Fruit fly (Drosophila melanogaster): ENCODE results near the gene SmB.

The SmB gene

DNA sequence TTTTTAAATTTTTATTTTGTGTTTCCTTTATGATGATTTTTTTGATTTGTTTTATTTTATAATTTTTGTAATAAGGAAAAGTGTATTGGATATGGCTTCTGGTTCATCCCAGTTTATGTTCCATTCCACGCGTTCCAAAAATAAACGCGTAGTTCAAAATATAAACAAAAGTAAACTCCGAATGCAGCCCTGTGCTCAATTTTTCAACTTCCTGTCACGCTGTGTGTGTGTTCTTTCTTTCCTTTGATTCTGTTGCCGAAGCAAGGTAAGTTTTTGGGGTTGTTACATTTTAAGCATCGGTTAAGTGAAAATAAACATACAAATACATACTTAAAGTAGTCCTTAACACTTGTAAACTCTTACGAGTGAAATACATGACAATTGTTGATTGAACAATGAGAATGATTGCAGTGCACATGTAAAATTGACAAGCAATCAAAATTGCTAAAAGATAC lies 18.3 kb downstream of the SmB start, which contains the start of the genes Ip259 and RpS27A (continued):
- TF ChIP-seq CG18476 (GFP tag; optimal IDR thresholded peaks at IDR 0.05): peak; percentile 42
- TF ChIP-seq Ptx1 (GFP tag; IDR thresholded peaks at IDR 0.05): peak; percentile 71; the same call in 1 of the 2 replicates
- no peak for TF ChIP-seq Doc2 (GFP tag; IDR thresholded peaks at IDR 0.05)
- TF ChIP-seq CG31224 (GFP tag; IDR thresholded peaks at IDR 0.05): peak; percentile 62
- TF ChIP-seq Pdp1 (GFP tag; optimal IDR thresholded peaks at IDR 0.05): peak; percentile 32 to 46
- TF ChIP-seq CG6765 (GFP tag; optimal IDR thresholded peaks at IDR 0.05): peak; percentile 86
- no peak for TF ChIP-seq inv (GFP tag; IDR thresholded peaks at IDR 0.05; ENCODE audit: partially characterized antibody)
- peak; percentile 48; the same call in 1 of the 2 replicates for TF ChIP-seq MBD-R2 (GFP tag; IDR thresholded peaks at IDR 0.05)
- no peak for TF ChIP-seq Abd-B (GFP tag; optimal IDR thresholded peaks at IDR 0.05)
- peak; percentile 71 for TF ChIP-seq H15 (GFP tag; IDR thresholded peaks at IDR 0.05)
- no peak for TF ChIP-seq Hmr (GFP tag; optimal IDR thresholded peaks at IDR 0.05)
- TF ChIP-seq E2f2 (GFP tag; IDR thresholded peaks at IDR 0.05): peak; percentile 27; the same call in 1 of the 2 replicates
- TF ChIP-seq CG7786 (GFP tag; optimal IDR thresholded peaks at IDR 0.05): peak; percentile 60
- peak; percentile 61 for TF ChIP-seq gro (GFP tag; optimal IDR thresholded peaks at IDR 0.05)
- TF ChIP-seq CG18262 (tag; optimal IDR thresholded peaks at IDR 0.05): peak; percentile 54
- TF ChIP-seq chn (GFP tag; optimal IDR thresholded peaks at IDR 0.05): peak; percentile 37
- no peak for TF ChIP-seq Dip2 (GFP tag; IDR thresholded peaks at IDR 0.05)
- TF ChIP-seq CG4820 (GFP tag; optimal IDR thresholded peaks at IDR 0.05): peak; percentile 45
- TF ChIP-seq CG9437 (GFP tag; optimal IDR thresholded peaks at IDR 0.05): peak; percentile 74
- TF ChIP-seq gfzf (GFP tag; optimal IDR thresholded peaks at IDR 0.05): peak; percentile 2
- peak; percentile 30; the same call in 1 of the 2 replicates for TF ChIP-seq CG42726 (GFP tag; IDR thresholded peaks at IDR 0.05; ENCODE audit: partially characterized antibody)
- TF ChIP-seq Six4 (GFP tag; optimal IDR thresholded peaks at IDR 0.05): peak; percentile 7
- peak; percentile 42 for TF ChIP-seq fd96Cb (tag; optimal IDR thresholded peaks at IDR 0.05)
- peak; percentile 53; the same call in 1 of the 3 replicates for TF ChIP-seq so (GFP tag; IDR thresholded peaks at IDR 0.05)
- peak; percentile 68 for TF ChIP-seq CG18764 (GFP tag; optimal IDR thresholded peaks at IDR 0.05)
- peak; percentile 16; the same call in 1 of the 2 replicates for TF ChIP-seq Bgb (GFP tag; IDR thresholded peaks at IDR 0.05; ENCODE audit: partially characterized antibody)
- peak; percentile 82 for TF ChIP-seq HHEX (GFP tag; optimal IDR thresholded peaks at IDR 0.05)
- TF ChIP-seq Deaf1 (tag; optimal IDR thresholded peaks at IDR 0.05): no peak
- no peak; the same call in 1 of the 2 replicates for TF ChIP-seq Ada2b (GFP tag; IDR thresholded peaks at IDR 0.05)
- TF ChIP-seq Lim3 (GFP tag; IDR thresholded peaks at IDR 0.05): no peak
- TF ChIP-seq tup (GFP tag; optimal IDR thresholded peaks at IDR 0.05): no peak
- peak; percentile 51 for TF ChIP-seq CG6683 (GFP tag; optimal IDR thresholded peaks at IDR 0.05)
- peak; percentile 71 for TF ChIP-seq H2.0 (GFP tag; IDR thresholded peaks at IDR 0.05)
- TF ChIP-seq CG13287 (GFP tag; IDR thresholded peaks at IDR 0.05; ENCODE audit: partially characterized antibody): no peak; the same call in 1 of the 2 replicates
- TF ChIP-seq sd (tag; optimal IDR thresholded peaks at IDR 0.05): no peak
- TF ChIP-seq twi (tag; optimal IDR thresholded peaks at IDR 0.05): peak; percentile 46
- 0 out of 2 replicates have a peak, but pooled peaks have one; percentile 5 for TF ChIP-seq Drgx (GFP tag; IDR thresholded peaks at IDR 0.05)
- peak; percentile 58 for TF ChIP-seq Nf-YB (GFP tag; optimal IDR thresholded peaks at IDR 0.05)
- peak; percentile 56 for TF ChIP-seq CG2875 (GFP tag; optimal IDR thresholded peaks at IDR 0.05)
- no peak; the same call in 1 of the 3 replicates for TF ChIP-seq Mrtf (GFP tag; IDR thresholded peaks at IDR 0.05)
- TF ChIP-seq CG7987 (GFP tag; optimal IDR thresholded peaks at IDR 0.05): peak; percentile 91
- TF ChIP-seq br (optimal IDR thresholded peaks at IDR 0.05): no peak
- peak; percentile 86 for TF ChIP-seq Max (GFP tag; optimal IDR thresholded peaks at IDR 0.05)
- peak; percentile 40 for TF ChIP-seq org-1 (GFP tag; optimal IDR thresholded peaks at IDR 0.05)
- peak; percentile 61; the same call in 1 of the 2 replicates for TF ChIP-seq E2f1 (GFP tag; IDR thresholded peaks at IDR 0.05)
- peak; percentile 92 for TF ChIP-seq ci (GFP tag; IDR thresholded peaks at IDR 0.05)
- no peak for TF ChIP-seq CG7556 (GFP tag; optimal IDR thresholded peaks at IDR 0.05)
- no peak for TF ChIP-seq hkb (optimal IDR thresholded peaks at IDR 0.05)
- TF ChIP-seq hkb (GFP tag; IDR thresholded peaks at IDR 0.05): peak; percentile 68
- peak; percentile 34; the same call in 1 of the 2 replicates for TF ChIP-seq bbx (GFP tag; IDR thresholded peaks at IDR 0.05; ENCODE audit: partially characterized antibody)
